Fruit fly (Drosophila melanogaster): Measurements from ENCODE around the gene mthl1.

dm6 chrX:16596250-16596793 lies 44.4 kb upstream of the mthl1 start:
- TF ChIP-seq psq (GFP tag; optimal IDR thresholded peaks at IDR 0.05) (no peak), dl (GFP tag; optimal IDR thresholded peaks at IDR 0.05; ENCODE audit: insufficient read depth in 1 of 2, partially characterized antibody in 2 of 2) (no peak), GATAd (GFP tag; optimal IDR thresholded peaks at IDR 0.05) (no peak), Myc (optimal IDR thresholded peaks at IDR 0.05) (no peak), Hr78 (GFP tag; optimal IDR thresholded peaks at IDR 0.05) (no peak), brk (GFP tag; optimal IDR thresholded peaks at IDR 0.05) (no peak), CG32264 (GFP tag; optimal IDR thresholded peaks at IDR 0.05) (no peak), Rel (GFP tag; optimal IDR thresholded peaks at IDR 0.05) (no peak), Rel (tag; optimal IDR thresholded peaks at IDR 0.05) (no peak), foxo (GFP tag; optimal IDR thresholded peaks at IDR 0.05) (no peak), pan (optimal IDR thresholded peaks at IDR 0.05) (no peak), rgr (GFP tag; optimal IDR thresholded peaks at IDR 0.05) (no peak)

All from whole organism, wandering third instar larva.